Worm (Caenorhabditis elegans) whole organism, L2 larva: ENCODE results near the gene ZC449.1.

Experiments
- R02D3.7 ChIP-seq: fragments of 150-350 bp; optimal IDR thresholded peaks from 2 replicates; lab custom pipeline; 2014; ENCODE audit warnings: missing biosample characterization, missing genetic modification characterization
- aly-2 ChIP-seq: fragments of 150-350 bp; optimal IDR thresholded peaks from 2 replicates; lab custom pipeline; 2014; ENCODE audit warnings: missing biosample characterization, missing genetic modification characterization
- blmp-1 ChIP-seq: sonication (generic microtip); optimal IDR thresholded peaks from 2 replicates; lab custom pipeline; 2017; ENCODE audit warnings: missing genetic modification characterization, mild to moderate bottlenecking, missing compliant biosample characterization, antibody characterized with exemption, moderate library complexity; ENCODE audit not compliant: insufficient read depth
- ceh-16 ChIP-seq: fragments of 150-350 bp; optimal IDR thresholded peaks from 2 replicates; lab custom pipeline; 2014; ENCODE audit warnings: missing biosample characterization, missing genetic modification characterization
- ceh-82 ChIP-seq: fragments of 150-350 bp; optimal IDR thresholded peaks from 2 replicates; lab custom pipeline; 2014; ENCODE audit warnings: missing biosample characterization, missing genetic modification characterization
- elt-3 ChIP-seq: sonication (generic microtip); optimal IDR thresholded peaks from 2 replicates; lab custom pipeline; 2017; ENCODE audit warnings: missing biosample characterization, missing genetic modification characterization
- fos-1 ChIP-seq: fragments of 150-350 bp; optimal IDR thresholded peaks from 2 replicates; lab custom pipeline; 2014; ENCODE audit warnings: missing biosample characterization, missing genetic modification characterization
- mdl-1 ChIP-seq, 2 experiments: fragments of 150-350 bp in 1 of 2; sonication (generic microtip) in 1 of 2; optimal IDR thresholded peaks; 2 replicates each; lab custom pipeline; 2017; ENCODE audit warnings: missing biosample characterization in 2 of 2, missing genetic modification characterization in 2 of 2
- nhr-12 ChIP-seq: fragments of 150-350 bp; optimal IDR thresholded peaks from 2 replicates; lab custom pipeline; 2014; ENCODE audit warnings: missing biosample characterization, missing genetic modification characterization
- nhr-23 ChIP-seq: fragments of 150-350 bp; optimal IDR thresholded peaks from 2 replicates; lab custom pipeline; 2014; ENCODE audit warnings: missing biosample characterization, missing genetic modification reagents, missing genetic modification characterization
- nhr-77 ChIP-seq: fragments of 150-350 bp; optimal IDR thresholded peaks from 2 replicates; lab custom pipeline; 2014; ENCODE audit warnings: missing biosample characterization, missing genetic modification characterization
- snpc-4 ChIP-seq: fragments of 150-350 bp; optimal IDR thresholded peaks from 2 replicates; lab custom pipeline; 2014; ENCODE audit warnings: missing biosample characterization, missing genetic modification characterization
- unc-55 ChIP-seq: fragments of 150-350 bp; sonication (generic microtip); optimal IDR thresholded peaks from 3 replicates; lab custom pipeline; 2014; ENCODE audit warnings: missing biosample characterization, missing genetic modification reagents, missing genetic modification characterization
- unc-62 ChIP-seq: fragments of 150-350 bp; optimal IDR thresholded peaks from 2 replicates; lab custom pipeline; 2014; ENCODE audit warnings: missing biosample characterization, missing genetic modification reagents, missing genetic modification characterization

DNA sequence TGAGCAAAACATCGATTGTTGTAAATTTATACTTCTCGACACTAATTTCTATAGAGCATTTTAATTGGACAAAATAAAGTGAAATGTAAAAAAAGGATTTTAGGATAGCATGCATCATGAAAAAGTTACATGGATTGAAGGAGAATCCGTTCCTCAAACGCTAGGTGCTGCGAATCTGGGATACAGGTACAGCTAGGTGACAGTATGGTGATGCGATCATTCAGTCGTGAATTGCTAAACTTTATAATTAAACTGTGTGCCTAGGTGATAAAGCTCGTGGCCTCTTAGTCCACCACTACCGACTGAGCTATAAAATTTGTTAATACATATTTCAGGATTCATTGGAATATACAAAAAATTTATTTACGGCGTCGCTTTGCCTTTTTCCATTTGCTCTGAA lies 42.4 kb downstream of the ZC449.1 start:
- no peak for TF ChIP-seq ceh-16 (tag; lab: Kevin White, UChicago)
- no peak for TF ChIP-seq fos-1 (tag; lab: Kevin White, UChicago)
- TF ChIP-seq blmp-1: no peak
- TF ChIP-seq ceh-82: no peak
- TF ChIP-seq nhr-23: no peak
- TF ChIP-seq nhr-12 (tag; lab: Kevin White, UChicago): no peak
- no peak for TF ChIP-seq unc-55
- TF ChIP-seq snpc-4 (tag; lab: Kevin White, UChicago): no peak
- no peak for TF ChIP-seq unc-62 (GFP tag; lab: Kevin White, UChicago)
- no peak for TF ChIP-seq elt-3 (tag; lab: Kevin White, UChicago)
- no peak for TF ChIP-seq aly-2 (tag; lab: Kevin White, UChicago)
- TF ChIP-seq mdl-1 (tag; optimal IDR thresholded peaks at IDR 0.05; lab: Kevin White, UChicago): no peak
- no peak for TF ChIP-seq R02D3.7
- TF ChIP-seq nhr-77 (tag; lab: Kevin White, UChicago): no peak
